Worm (Caenorhabditis elegans) whole organism, early embryonic: ENCODE results near the gene Y54G2A.52.

Experiments used
- ama-1 ChIP-seq: fragments of 150-350 bp; optimal IDR thresholded peaks from 2 replicates; lab custom pipeline; 2014
- ceh-13 ChIP-seq: fragments of 200-800 bp; sonication (Bioruptor generic); optimal IDR thresholded peaks from 2 replicates; lab custom pipeline; 2018; ENCODE audit warnings: mild to moderate bottlenecking, missing genetic modification characterization, missing compliant biosample characterization
- ceh-36 ChIP-seq: sonication (generic microtip); optimal IDR thresholded peaks from 2 replicates; lab custom pipeline; 2016; ENCODE audit warnings: missing genetic modification characterization, inconsistent platforms, missing compliant biosample characterization
- hmg-4 ChIP-seq: fragments of 200-800 bp; sonication (Bioruptor generic); optimal IDR thresholded peaks from 2 replicates; lab custom pipeline; 2018; ENCODE audit warnings: mild to moderate bottlenecking, missing genetic modification characterization, missing compliant biosample characterization
- pes-1 ChIP-seq: fragments of 200-800 bp; sonication (Bioruptor generic); IDR thresholded peaks from 2 replicates; pipeline ENCODE4 v1.3.6; 2022; ENCODE audit warnings: missing genetic modification reagents, missing genetic modification characterization, missing compliant biosample characterization
- tra-4 ChIP-seq: sonication (generic microtip); optimal IDR thresholded peaks from 2 replicates; lab custom pipeline; 2017; ENCODE audit warnings: missing genetic modification characterization, missing compliant biosample characterization

DNA sequence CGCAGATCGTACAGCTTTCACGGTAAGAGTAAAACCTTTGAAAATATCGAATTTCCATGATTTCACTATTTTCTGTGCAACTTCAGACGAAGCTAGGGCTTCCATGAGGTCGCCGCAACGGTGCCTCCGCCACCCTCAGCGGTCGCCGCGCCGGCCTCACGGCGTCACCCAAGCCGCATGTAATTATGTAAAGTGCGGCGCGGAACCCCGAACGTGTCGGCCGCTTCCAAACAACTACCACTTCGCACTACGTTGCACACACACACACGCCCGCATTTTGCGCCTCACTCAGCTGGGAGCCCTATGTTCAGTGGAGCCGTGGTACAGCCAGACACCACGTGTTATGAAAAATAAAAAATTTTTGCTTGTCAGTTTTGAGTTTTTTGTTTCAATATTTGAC is 18.6 kb upstream of the Y54G2A.52 start:
- TF ChIP-seq ceh-36 (tag; lab: Kevin White, UChicago), result no peak
- TF ChIP-seq tra-4 (tag; lab: Kevin White, UChicago), result no peak
- no peak for TF ChIP-seq ama-1 (lab: Kevin White, UChicago)
- TF ChIP-seq hmg-4 (GFP tag; lab: Kevin White, UChicago), result no peak
- no peak for TF ChIP-seq ceh-13 (GFP tag; lab: Kevin White, UChicago)
- TF ChIP-seq pes-1, result no peak
